Fruit fly (Drosophila melanogaster): Measurements from ENCODE around the gene wa-cup.

The wa-cup gene

dm6 chr3R:7420465-7420864 is at the start of gene wa-cup:
wa-cup (plus strand) TSS chr3R:7420765.
- no peak for TF ChIP-seq noc (tag; optimal IDR thresholded peaks at IDR 0.05)

- TF ChIP-seq noc (tag; optimal IDR thresholded peaks at IDR 0.05), result no peak
These were observed 29.5 kb upstream of the wa-cup start, which contains the start of gene CG42650 for dm6 chr3R:7391113-7391512. CG42650 (plus strand) TSS chr3R:7391413.

DNA sequence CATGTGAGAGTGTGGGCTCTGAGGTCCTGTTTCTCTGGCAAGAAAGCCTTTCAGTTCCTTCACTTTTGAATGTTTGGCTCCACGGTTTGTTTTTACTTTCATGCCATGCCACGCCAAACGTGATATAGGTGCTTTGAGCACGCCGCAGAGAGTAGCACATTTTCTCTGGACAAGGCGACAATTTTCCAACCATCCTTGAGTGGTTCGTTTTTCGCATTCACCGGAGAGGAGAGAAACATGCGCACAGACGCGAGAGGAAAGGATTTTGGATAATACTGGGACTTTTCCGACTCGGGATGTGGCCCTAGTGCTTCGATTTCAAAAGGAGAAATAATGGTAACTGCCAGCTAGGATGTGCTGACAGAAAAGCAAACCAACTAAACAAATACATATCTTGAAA is 26.5 kb upstream of the wa-cup start:
- TF ChIP-seq noc (tag; optimal IDR thresholded peaks at IDR 0.05), result no peak

- TF ChIP-seq noc (tag; optimal IDR thresholded peaks at IDR 0.05), result no peak
These were observed 14.0 kb upstream of the wa-cup start, which contains the start of gene Ir84a for dm6 chr3R:7406569-7406968. Ir84a (plus strand) TSS chr3R:7406869.

DNA sequence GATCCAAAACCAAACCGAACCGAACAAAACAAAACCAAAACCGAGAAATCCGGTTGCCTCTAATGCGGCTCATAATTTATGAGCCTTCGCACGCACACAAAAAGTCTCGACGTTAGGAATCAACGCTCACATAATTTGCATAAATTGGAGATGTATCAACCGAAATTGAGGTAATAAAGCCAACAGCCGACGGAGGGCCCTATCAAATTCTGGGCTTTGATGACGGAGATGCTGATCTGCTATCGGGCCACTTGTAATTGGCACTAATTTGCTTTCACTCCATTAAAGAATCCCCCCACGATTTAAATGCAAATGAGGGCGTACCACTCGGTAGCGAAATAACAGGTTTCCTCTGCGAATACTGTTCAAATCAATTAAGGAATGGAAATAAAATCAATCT is 18.3 kb downstream of the wa-cup start:
- peak; percentile 18 for TF ChIP-seq noc (tag; optimal IDR thresholded peaks at IDR 0.05)

DNA sequence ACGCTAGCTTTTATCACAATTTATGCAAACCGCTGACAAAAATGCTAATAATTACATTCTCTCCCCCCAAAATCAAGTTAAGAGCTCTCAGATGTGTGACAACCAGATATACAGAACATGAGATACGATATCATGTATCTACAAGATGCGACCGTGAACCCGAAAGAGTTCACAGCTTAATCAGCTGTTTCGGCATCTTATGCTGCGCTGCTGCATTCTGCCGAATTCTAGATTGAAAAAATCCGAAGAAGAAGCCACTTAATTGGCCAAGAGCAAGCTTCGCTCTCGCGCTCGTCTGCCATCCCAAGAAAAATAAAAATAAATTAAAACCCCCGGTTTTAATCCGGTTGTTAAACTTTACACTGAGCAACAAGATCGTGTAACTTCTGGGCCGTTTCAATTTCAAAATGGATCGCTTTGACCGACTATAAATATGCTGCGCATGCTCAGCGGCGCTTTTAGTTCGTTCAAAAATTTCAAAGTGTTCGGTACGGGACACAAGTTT is 18.8 kb downstream of the wa-cup start, which contains the start of gene CG14598:
TSS of gene CG14598 (plus strand) at position 455 of the 505 bp plus-strand sequence.
- TF ChIP-seq noc (tag; optimal IDR thresholded peaks at IDR 0.05), result no peak

dm6 chr3R:7441359-7441758 is 20.8 kb downstream of the wa-cup start:
- no peak for TF ChIP-seq noc (tag; optimal IDR thresholded peaks at IDR 0.05)

DNA sequence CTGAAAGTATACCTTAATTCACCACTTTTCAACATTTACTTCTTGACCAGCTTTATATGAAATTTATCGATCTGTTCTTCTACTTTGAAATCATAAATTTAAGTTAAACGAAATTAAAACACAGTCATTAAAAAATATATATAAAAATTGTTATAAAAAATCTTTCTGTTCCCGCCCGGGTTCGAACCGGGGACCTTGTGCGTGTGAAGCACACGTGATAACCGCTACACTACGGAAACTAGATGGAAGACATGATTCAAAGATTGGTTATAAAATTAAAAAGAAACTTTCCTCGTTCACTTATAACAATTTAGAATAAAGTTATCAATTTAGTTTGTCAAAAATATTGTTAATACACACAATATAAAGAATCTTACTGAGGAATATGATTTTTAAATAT is 51.3 kb downstream of the wa-cup start:
- no peak for TF ChIP-seq noc (tag; optimal IDR thresholded peaks at IDR 0.05)

All from whole organism, larva.